Worm (Caenorhabditis elegans): ENCODE data around the gene str-112.

The str-112 gene

ce11 chrV:7093720-7094401 is 44.4 kb downstream of the str-112 start, which contains the start of gene nhr-135 (continued):
- TF ChIP-seq dpl-1 (GFP tag; optimal IDR thresholded peaks at IDR 0.05) (peak in 2 of 3 experiments; percentile 28 to 32), nhr-19 (GFP tag; conservative IDR thresholded peaks at IDR 0.05) (peak; percentile 25), nhr-85 (tag) (peak; percentile 57), zag-1 (tag; optimal IDR thresholded peaks at IDR 0.05) (no peak), unc-86 (tag; optimal IDR thresholded peaks at IDR 0.05) (no peak), ceh-82 (tag; optimal IDR thresholded peaks at IDR 0.05) (no peak), nhr-71 (tag; optimal IDR thresholded peaks at IDR 0.05) (peak; percentile 66), sptf-1 (tag; optimal IDR thresholded peaks at IDR 0.05) (no peak), fos-1 (tag; optimal IDR thresholded peaks at IDR 0.05) (no peak), lin-35 (GFP tag; optimal IDR thresholded peaks at IDR 0.05) (peak in 1 of 2 experiments; percentile 77), mef-2 (tag; optimal IDR thresholded peaks at IDR 0.05) (no peak), vab-15 (tag; optimal IDR thresholded peaks at IDR 0.05) (no peak), aly-2 (tag; optimal IDR thresholded peaks at IDR 0.05) (no peak), mdl-1 (tag; optimal IDR thresholded peaks at IDR 0.05) (peak in 1 of 2 experiments; percentile 89), lin-39 (tag; optimal IDR thresholded peaks at IDR 0.05) (no peak), elt-2 (tag; optimal IDR thresholded peaks at IDR 0.05) (peak; percentile 81), C34B4.2 (tag; optimal IDR thresholded peaks at IDR 0.05) (no peak), nhr-84 (tag; optimal IDR thresholded peaks at IDR 0.05) (no peak), ces-1 (GFP tag; optimal IDR thresholded peaks at IDR 0.05) (no peak), elt-3 (tag; optimal IDR thresholded peaks at IDR 0.05) (peak in 4 of 6 experiments; percentile 12 to 69 (median 49)), nhr-12 (tag; optimal IDR thresholded peaks at IDR 0.05) (no peak), unc-30 (tag; optimal IDR thresholded peaks at IDR 0.05) (no peak), mab-9 (GFP tag; IDR thresholded peaks at IDR 0.05) (no peak), pax-3 (tag; optimal IDR thresholded peaks at IDR 0.05) (no peak)

ce11 chrV:7091287-7091686 is 46.9 kb downstream of the str-112 start, which contains the start of gene nhr-286:
Gene nhr-286 (minus strand): TSS chrV:7091610.
- no peak for TF ChIP-seq unc-30 (tag; optimal IDR thresholded peaks at IDR 0.05)
- TF ChIP-seq egl-13 (tag; optimal IDR thresholded peaks at IDR 0.05) = no peak
- TF ChIP-seq unc-98 (GFP tag; IDR thresholded peaks at IDR 0.05) = no peak
- TF ChIP-seq elt-2 (tag; optimal IDR thresholded peaks at IDR 0.05) = no peak
- no peak for TF ChIP-seq ceh-82 (tag; optimal IDR thresholded peaks at IDR 0.05)
- no peak for TF ChIP-seq nhr-76 (tag; optimal IDR thresholded peaks at IDR 0.05)
- no peak for TF ChIP-seq nhr-77 (tag; optimal IDR thresholded peaks at IDR 0.05)
- no peak for TF ChIP-seq nhr-90 (tag; optimal IDR thresholded peaks at IDR 0.05; ENCODE audit: poor library complexity)
- TF ChIP-seq lin-14 (GFP tag; optimal IDR thresholded peaks at IDR 0.05) = no peak
- TF ChIP-seq elt-3 (tag; optimal IDR thresholded peaks at IDR 0.05) = no peak
- TF ChIP-seq sptf-1 (tag; optimal IDR thresholded peaks at IDR 0.05) = no peak
- no peak for TF ChIP-seq aly-2 (tag; optimal IDR thresholded peaks at IDR 0.05)
- peak; percentile 39 for TF ChIP-seq ama-1 (optimal IDR thresholded peaks at IDR 0.05)
- no peak for TF ChIP-seq F16B12.6 (tag; optimal IDR thresholded peaks at IDR 0.05)
- TF ChIP-seq ztf-4 (tag; optimal IDR thresholded peaks at IDR 0.05) = no peak
- no peak for TF ChIP-seq xbp-1 (tag; optimal IDR thresholded peaks at IDR 0.05)
- TF ChIP-seq nhr-85 (tag) = peak; percentile 50
- no peak for TF ChIP-seq nhr-47 (tag; optimal IDR thresholded peaks at IDR 0.05)
- peak; percentile 51 for TF ChIP-seq nhr-20 (tag; optimal IDR thresholded peaks at IDR 0.05)
- TF ChIP-seq ceh-88 (GFP tag; IDR thresholded peaks at IDR 0.05) = no peak
- no peak for TF ChIP-seq mdl-1 (tag; optimal IDR thresholded peaks at IDR 0.05)

- TF ChIP-seq grh-1 (GFP tag; IDR thresholded peaks at IDR 0.05) (peak; percentile 91), hlh-4 (tag; optimal IDR thresholded peaks at IDR 0.05) (no peak), irx-1 (tag; optimal IDR thresholded peaks at IDR 0.05) (peak; percentile 5), elt-3 (tag; optimal IDR thresholded peaks at IDR 0.05) (peak in 3 of 6 experiments; percentile 64 to 94 (median 75)), ceh-82 (tag; optimal IDR thresholded peaks at IDR 0.05) (no peak), lin-35 (GFP tag; optimal IDR thresholded peaks at IDR 0.05) (peak in 1 of 2 experiments; percentile 81), lin-13 (GFP tag; optimal IDR thresholded peaks at IDR 0.05) (no peak), nhr-47 (tag; optimal IDR thresholded peaks at IDR 0.05) (peak; percentile 27), nhr-12 (tag; optimal IDR thresholded peaks at IDR 0.05) (no peak), sptf-1 (tag; optimal IDR thresholded peaks at IDR 0.05) (no peak), nhr-20 (tag; optimal IDR thresholded peaks at IDR 0.05) (peak; percentile 100), nhr-11 (tag; optimal IDR thresholded peaks at IDR 0.05) (no peak), zip-4 (GFP tag; optimal IDR thresholded peaks at IDR 0.05) (no peak), egl-27 (tag; optimal IDR thresholded peaks at IDR 0.05) (no peak), lir-3 (tag; optimal IDR thresholded peaks at IDR 0.05; ENCODE audit: poor library complexity) (peak; percentile 44), vab-15 (tag; optimal IDR thresholded peaks at IDR 0.05) (peak; percentile 61), nhr-77 (tag; optimal IDR thresholded peaks at IDR 0.05) (no peak), skn-1 (tag; optimal IDR thresholded peaks at IDR 0.05) (no peak), blmp-1 (tag; optimal IDR thresholded peaks at IDR 0.05) (peak; percentile 70), fkh-8 (tag; optimal IDR thresholded peaks at IDR 0.05) (no peak), mdl-1 (tag; optimal IDR thresholded peaks at IDR 0.05) (peak in 1 of 2 experiments; percentile 72)
These were observed 49.0 kb downstream of the str-112 start for ce11 chrV:7089217-7089616.

All from whole organism, L1 larva.